Worm (Caenorhabditis elegans): ENCODE data around the gene F55E10.1.
A peak's percentile ranks its signal among the peaks of the same experiment; 100 is the strongest.

The F55E10.1 gene

ce11 chrX:8354284-8354784 lies 12.6 kb downstream of the F55E10.1 start:
- TF ChIP-seq nhr-47 (tag; optimal IDR thresholded peaks at IDR 0.05), result peak; percentile 1
- TF ChIP-seq egl-13 (tag; optimal IDR thresholded peaks at IDR 0.05), result no peak
- no peak for TF ChIP-seq ceh-88 (GFP tag; IDR thresholded peaks at IDR 0.05)
- peak; percentile 26 for TF ChIP-seq fkh-8 (tag; optimal IDR thresholded peaks at IDR 0.05)
- TF ChIP-seq ces-1 (GFP tag; optimal IDR thresholded peaks at IDR 0.05), result no peak
- no peak for TF ChIP-seq nhr-85 (tag)
- peak; percentile 7 for TF ChIP-seq sox-4 (tag; optimal IDR thresholded peaks at IDR 0.05)
- peak; percentile 93 for TF ChIP-seq dsc-1 (tag; optimal IDR thresholded peaks at IDR 0.05)
- TF ChIP-seq unc-86 (tag; optimal IDR thresholded peaks at IDR 0.05), result peak; percentile 68
- TF ChIP-seq efl-1 (optimal IDR thresholded peaks at IDR 0.05), result no peak
- TF ChIP-seq efl-1 (GFP tag; optimal IDR thresholded peaks at IDR 0.05 in 1 of 2), result peak in 1 of 2 experiments; percentile 90
- peak; percentile 31 for TF ChIP-seq nhr-71 (tag; optimal IDR thresholded peaks at IDR 0.05)
- peak; percentile 46 for TF ChIP-seq pax-3 (tag; optimal IDR thresholded peaks at IDR 0.05)

DNA sequence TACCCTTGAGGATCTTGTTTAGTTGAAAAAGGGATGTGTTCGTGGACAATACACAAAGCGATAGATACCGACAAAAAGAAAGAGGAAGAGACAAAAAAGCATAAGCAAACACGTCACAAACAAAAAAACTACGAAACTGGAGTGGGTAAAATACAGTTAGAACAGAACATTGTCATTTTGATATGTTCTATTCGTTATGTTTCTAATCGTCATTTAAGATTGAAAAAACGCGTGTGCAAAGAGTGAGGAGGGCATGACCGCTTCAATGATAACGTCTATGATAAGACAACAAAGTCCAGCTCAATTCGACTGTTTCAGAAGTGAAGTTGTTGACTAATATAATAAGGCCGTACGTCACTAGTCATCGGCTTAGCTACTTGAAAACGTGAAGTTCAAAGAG lies 13.6 kb downstream of the F55E10.1 start:
- TF ChIP-seq lin-14 (GFP tag; optimal IDR thresholded peaks at IDR 0.05), result no peak
- TF ChIP-seq nhr-84 (tag; optimal IDR thresholded peaks at IDR 0.05), result no peak
- TF ChIP-seq irx-1 (tag; optimal IDR thresholded peaks at IDR 0.05), result no peak
- TF ChIP-seq nhr-71 (tag; optimal IDR thresholded peaks at IDR 0.05), result no peak
- TF ChIP-seq mep-1 (tag; optimal IDR thresholded peaks at IDR 0.05), result no peak
- no peak for TF ChIP-seq lin-39 (tag; optimal IDR thresholded peaks at IDR 0.05)
- TF ChIP-seq ceh-90 (tag; optimal IDR thresholded peaks at IDR 0.05), result no peak
- TF ChIP-seq ets-5 (GFP tag; IDR thresholded peaks at IDR 0.05), result no peak
- peak; percentile 69 for TF ChIP-seq elt-2 (tag; optimal IDR thresholded peaks at IDR 0.05)
- no peak for TF ChIP-seq ceh-82 (tag; optimal IDR thresholded peaks at IDR 0.05)
- peak in 1 of 2 experiments; percentile 10 for TF ChIP-seq lin-35 (GFP tag; optimal IDR thresholded peaks at IDR 0.05)
- TF ChIP-seq unc-62 (GFP tag; optimal IDR thresholded peaks at IDR 0.05), result no peak
- no peak for TF ChIP-seq ama-1 (optimal IDR thresholded peaks at IDR 0.05)
- TF ChIP-seq tlp-1 (tag; optimal IDR thresholded peaks at IDR 0.05), result no peak
- no peak for TF ChIP-seq ceh-88 (GFP tag; IDR thresholded peaks at IDR 0.05)
- no peak for TF ChIP-seq swsn-7 (tag; optimal IDR thresholded peaks at IDR 0.05)
- TF ChIP-seq unc-86 (tag; optimal IDR thresholded peaks at IDR 0.05), result no peak
- no peak for TF ChIP-seq efl-1 (optimal IDR thresholded peaks at IDR 0.05)
- peak in 1 of 2 experiments; percentile 24 for TF ChIP-seq efl-1 (GFP tag; optimal IDR thresholded peaks at IDR 0.05 in 1 of 2)
- TF ChIP-seq hlh-4 (tag; optimal IDR thresholded peaks at IDR 0.05), result no peak
- no peak for TF ChIP-seq lin-15B (tag; optimal IDR thresholded peaks at IDR 0.05)
- TF ChIP-seq nhr-90 (tag; optimal IDR thresholded peaks at IDR 0.05; ENCODE audit: poor library complexity), result no peak

DNA sequence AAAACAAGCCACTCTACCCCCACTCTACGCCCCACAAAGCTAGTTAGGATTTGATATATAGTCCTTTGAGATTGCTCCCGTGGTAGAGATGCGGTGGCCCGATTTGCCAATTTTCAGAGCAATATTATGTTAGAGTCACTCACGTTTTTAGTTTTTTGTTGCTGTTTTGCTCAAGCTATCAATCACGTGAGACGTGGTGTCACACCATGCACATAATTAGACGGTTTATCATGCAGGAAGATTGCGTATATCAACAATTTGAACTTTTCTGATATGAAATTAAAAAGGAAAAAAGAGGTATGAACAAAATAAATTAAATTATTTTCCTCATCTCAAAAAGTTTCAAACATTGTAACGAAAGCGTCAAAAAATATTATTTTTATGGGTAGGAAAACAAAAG lies 14.5 kb downstream of the F55E10.1 start:
- no peak for TF ChIP-seq snpc-4 (tag; optimal IDR thresholded peaks at IDR 0.05)
- TF ChIP-seq nhr-47 (tag; optimal IDR thresholded peaks at IDR 0.05), result no peak
- TF ChIP-seq fkh-8 (tag; optimal IDR thresholded peaks at IDR 0.05), result peak; percentile 19
- no peak for TF ChIP-seq fos-1 (tag; optimal IDR thresholded peaks at IDR 0.05)
- peak; percentile 73 for TF ChIP-seq elt-2 (tag; optimal IDR thresholded peaks at IDR 0.05)
- peak; percentile 39 for TF ChIP-seq nhr-71 (tag; optimal IDR thresholded peaks at IDR 0.05)
- TF ChIP-seq ceh-8 (GFP tag; optimal IDR thresholded peaks at IDR 0.05), result peak; percentile 18
- TF ChIP-seq zip-4 (GFP tag; optimal IDR thresholded peaks at IDR 0.05), result no peak
- TF ChIP-seq fkh-10 (GFP tag; optimal IDR thresholded peaks at IDR 0.05), result no peak
- TF ChIP-seq irx-1 (tag; optimal IDR thresholded peaks at IDR 0.05), result no peak
- TF ChIP-seq nhr-20 (tag; optimal IDR thresholded peaks at IDR 0.05), result peak; percentile 11
- TF ChIP-seq isw-1 (GFP tag; IDR thresholded peaks at IDR 0.05), result no peak
- no peak for TF ChIP-seq ztf-4 (tag; optimal IDR thresholded peaks at IDR 0.05)
- TF ChIP-seq xbp-1 (tag; optimal IDR thresholded peaks at IDR 0.05), result no peak
- TF ChIP-seq blmp-1 (tag; optimal IDR thresholded peaks at IDR 0.05), result no peak
- TF ChIP-seq lin-35 (GFP tag; optimal IDR thresholded peaks at IDR 0.05), result peak in 1 of 2 experiments; percentile 20
- TF ChIP-seq ets-5 (GFP tag; IDR thresholded peaks at IDR 0.05), result no peak
- no peak for TF ChIP-seq Y116A8C.19 (tag; optimal IDR thresholded peaks at IDR 0.05; ENCODE audit: borderline replicate concordance)
- no peak for TF ChIP-seq ceh-63 (GFP tag; optimal IDR thresholded peaks at IDR 0.05)
- no peak for TF ChIP-seq tlp-1 (tag; optimal IDR thresholded peaks at IDR 0.05)
- TF ChIP-seq hpl-2 (GFP tag; optimal IDR thresholded peaks at IDR 0.05), result no peak

Measured in whole organism, L1 larva.